Worm (Caenorhabditis elegans) whole organism, L1 larva: ENCODE data around the gene che-11.

Experiments
- ama-1 ChIP-seq: fragments of 150-350 bp; optimal IDR thresholded peaks from 2 replicates; lab custom pipeline; 2014
- ceh-63 ChIP-seq: fragments of 200-800 bp; sonication (Bioruptor generic); optimal IDR thresholded peaks from 2 replicates; lab custom pipeline; 2018; ENCODE audit warnings: mild to moderate bottlenecking, missing genetic modification characterization, missing compliant biosample characterization
- elt-3 ChIP-seq, 6 experiments: fragments of 150-350 bp in 1 of 6; sonication (generic microtip); optimal IDR thresholded peaks; 2 replicates each; lab custom pipeline; 2017 to 2018; ENCODE audit warnings: missing biosample characterization in 6 of 6, missing genetic modification characterization in 6 of 6, inconsistent platforms in 1 of 6
- lin-13 ChIP-seq: fragments of 150-350 bp; optimal IDR thresholded peaks from 2 replicates; lab custom pipeline; 2014; ENCODE audit warnings: missing biosample characterization, missing genetic modification reagents, missing genetic modification characterization
- nhr-11 ChIP-seq: fragments of 150-350 bp; optimal IDR thresholded peaks from 2 replicates; lab custom pipeline; 2014; ENCODE audit warnings: missing biosample characterization, missing genetic modification characterization
- nhr-19 ChIP-seq: fragments of 200-800 bp; sonication (Bioruptor generic); conservative IDR thresholded peaks from 2 replicates; pipeline ENCODE4 v1.3.6; 2022; ENCODE audit warnings: missing genetic modification characterization, missing compliant biosample characterization
- nhr-76 ChIP-seq: sonication (generic microtip); optimal IDR thresholded peaks from 2 replicates; lab custom pipeline; 2017; ENCODE audit warnings: missing biosample characterization, missing genetic modification characterization
- unc-62 ChIP-seq: fragments of 150-350 bp; optimal IDR thresholded peaks from 2 replicates; lab custom pipeline; 2014; ENCODE audit warnings: missing biosample characterization, missing genetic modification reagents, missing genetic modification characterization
- zag-1 ChIP-seq: fragments of 150-350 bp; optimal IDR thresholded peaks from 2 replicates; lab custom pipeline; 2014; ENCODE audit warnings: missing biosample characterization, missing genetic modification characterization

DNA sequence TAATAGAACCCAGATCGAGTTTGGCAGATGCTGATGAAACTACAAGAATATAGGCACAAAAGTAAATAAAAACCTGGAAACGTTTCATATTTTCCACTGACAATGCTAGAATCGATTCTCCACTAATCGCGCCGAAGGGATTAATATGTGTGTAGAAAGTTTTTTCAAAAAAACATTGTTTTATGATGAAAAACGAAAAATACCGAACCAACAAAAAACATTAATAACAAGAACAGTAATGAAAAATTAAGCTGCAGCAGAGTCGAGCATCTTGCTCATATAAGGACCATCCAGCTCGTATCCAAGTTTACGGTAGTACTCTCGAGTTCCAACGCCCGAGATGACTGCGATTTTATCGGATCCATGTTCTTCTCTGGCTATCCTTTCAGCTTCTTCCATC, 28.8 kb upstream of the che-11 start, which contains the start of gene clec-224:
- TF ChIP-seq nhr-76 (tag; lab: Kevin White, UChicago): no peak
- no peak for TF ChIP-seq ceh-63
- TF ChIP-seq elt-3 (tag; optimal IDR thresholded peaks at IDR 0.05; lab: Kevin White, UChicago): no peak
- no peak for TF ChIP-seq nhr-11 (tag; lab: Kevin White, UChicago)
- TF ChIP-seq nhr-19 (GFP tag; lab: Robert Waterston, UW): no peak
- TF ChIP-seq zag-1 (tag; lab: Kevin White, UChicago): no peak
- TF ChIP-seq ama-1 (lab: Kevin White, UChicago): no peak
- no peak for TF ChIP-seq lin-13 (GFP tag; lab: Kevin White, UChicago)
- no peak for TF ChIP-seq unc-62 (GFP tag; lab: Kevin White, UChicago)
